Worm (Caenorhabditis elegans): Measurements from ENCODE around the gene srg-42.

DNA sequence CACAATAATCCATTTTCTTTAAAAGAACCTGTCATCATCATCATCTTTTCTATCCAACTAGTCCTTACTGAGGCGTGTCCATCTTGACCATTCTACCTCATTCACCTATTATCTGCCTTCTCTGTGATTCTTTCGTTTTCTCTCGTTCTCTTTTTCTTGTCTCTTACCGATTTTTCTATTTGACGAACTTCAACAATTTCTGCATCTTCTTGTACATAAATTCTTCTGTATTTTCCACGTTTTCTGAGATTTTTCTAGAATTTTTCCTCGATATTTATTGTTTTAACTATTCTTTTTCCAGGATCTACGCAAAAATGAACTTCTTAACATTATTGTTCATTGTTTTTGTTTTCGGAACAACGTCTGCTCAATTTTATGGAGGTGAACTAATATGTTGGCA lies 25.1 kb upstream of the srg-42 start, which contains the start of gene cnc-10:
- TF ChIP-seq W03F9.2 (tag; optimal IDR thresholded peaks at IDR 0.05) (no peak), him-1 (tag; optimal IDR thresholded peaks at IDR 0.05) (no peak), dao-5 (tag; optimal IDR thresholded peaks at IDR 0.05) (no peak)

Measured in whole organism, L4/young adult.